Fruit fly (Drosophila melanogaster): ENCODE data around the gene CG5026.

Gene CG5026

DNA sequence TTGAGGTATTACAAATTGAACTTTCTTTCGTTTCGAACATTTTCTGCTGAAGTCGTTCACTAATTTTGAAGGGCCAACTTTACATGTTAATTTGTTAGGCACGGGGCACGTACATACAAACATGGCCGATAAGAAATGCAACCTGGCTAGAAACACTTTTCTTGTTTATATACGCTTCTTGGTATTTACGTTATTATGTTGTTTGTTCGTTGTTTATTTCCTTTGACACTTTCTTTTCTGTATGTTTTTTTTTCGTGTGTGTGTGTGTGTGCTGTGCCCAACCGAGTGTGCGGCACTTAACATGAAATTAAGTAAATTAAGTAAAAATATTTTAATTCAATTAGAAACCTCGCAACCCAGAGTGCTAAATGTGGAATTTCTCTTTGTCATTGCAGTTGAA is 42.6 kb upstream of the CG5026 start (continued):
- TF ChIP-seq CG7556 (GFP tag; optimal IDR thresholded peaks at IDR 0.05) (peak; percentile 10), hbn (GFP tag; IDR thresholded peaks at IDR 0.05; ENCODE audit: partially characterized antibody) (no peak), lab (GFP tag; optimal IDR thresholded peaks at IDR 0.05) (peak; percentile 39), Myb (GFP tag; optimal IDR thresholded peaks at IDR 0.05) (no peak), dmrt99B (tag; optimal IDR thresholded peaks at IDR 0.05) (peak; percentile 12), CG11398 (GFP tag; optimal IDR thresholded peaks at IDR 0.05) (peak; percentile 14), bigmax (GFP tag; optimal IDR thresholded peaks at IDR 0.05) (no peak), Doc2 (GFP tag; IDR thresholded peaks at IDR 0.05) (no peak), CG30403 (GFP tag; optimal IDR thresholded peaks at IDR 0.05) (no peak), Side (GFP tag; optimal IDR thresholded peaks at IDR 0.05) (no peak), hb (GFP tag; IDR thresholded peaks at IDR 0.05; ENCODE audit: partially characterized antibody) (no peak), CG1233 (GFP tag; optimal IDR thresholded peaks at IDR 0.05) (peak; percentile 25), Vsx1 (GFP tag; optimal IDR thresholded peaks at IDR 0.05) (peak; percentile 3), Mes4 (GFP tag; optimal IDR thresholded peaks at IDR 0.05) (peak; percentile 35), ham (GFP tag; IDR thresholded peaks at IDR 0.05) (no peak), eyg (GFP tag; optimal IDR thresholded peaks at IDR 0.05) (no peak), Nf-YB (GFP tag; optimal IDR thresholded peaks at IDR 0.05) (peak; percentile 2), CG15601 (tag; optimal IDR thresholded peaks at IDR 0.05) (peak; percentile 88), CG7987 (GFP tag; optimal IDR thresholded peaks at IDR 0.05) (no peak), CG18476 (GFP tag; optimal IDR thresholded peaks at IDR 0.05) (no peak), CG10274 (GFP tag; optimal IDR thresholded peaks at IDR 0.05) (no peak), salm (tag; optimal IDR thresholded peaks at IDR 0.05) (no peak), onecut (GFP tag; IDR thresholded peaks at IDR 0.05) (no peak; the same call in 1 of the 2 replicates), exex (tag; optimal IDR thresholded peaks at IDR 0.05) (no peak), ap (GFP tag; IDR thresholded peaks at IDR 0.05) (no peak), CG32772 (GFP tag; IDR thresholded peaks at IDR 0.05) (no peak), sima (GFP tag; optimal IDR thresholded peaks at IDR 0.05) (no peak), inv (GFP tag; IDR thresholded peaks at IDR 0.05; ENCODE audit: partially characterized antibody) (no peak), CG3407 (GFP tag; optimal IDR thresholded peaks at IDR 0.05) (peak; percentile 73), gsb-n (tag; optimal IDR thresholded peaks at IDR 0.05) (peak; percentile 66), maf-S (GFP tag; optimal IDR thresholded peaks at IDR 0.05) (no peak), tll (GFP tag; optimal IDR thresholded peaks at IDR 0.05) (no peak), CG14667 (GFP tag; IDR thresholded peaks at IDR 0.05) (no peak), en (GFP tag; optimal IDR thresholded peaks at IDR 0.05) (no peak), CG14860 (GFP tag; IDR thresholded peaks at IDR 0.05; ENCODE audit: partially characterized antibody) (no peak), NK7.1 (GFP tag; optimal IDR thresholded peaks at IDR 0.05) (no peak), Bdp1 (GFP tag; optimal IDR thresholded peaks at IDR 0.05) (no peak), CG31365 (tag; optimal IDR thresholded peaks at IDR 0.05) (peak; percentile 5), jigr1 (GFP tag; IDR thresholded peaks at IDR 0.05) (no peak), sr (GFP tag; IDR thresholded peaks at IDR 0.05) (no peak), ssp (GFP tag; IDR thresholded peaks at IDR 0.05) (no peak), CG8089 (GFP tag; optimal IDR thresholded peaks at IDR 0.05) (peak; percentile 3), CG34422 (GFP tag; IDR thresholded peaks at IDR 0.05) (no peak), CG8944 (GFP tag; optimal IDR thresholded peaks at IDR 0.05) (no peak), eve (GFP tag; optimal IDR thresholded peaks at IDR 0.05) (peak in 1 of 2 experiments; percentile 24), ato (GFP tag; IDR thresholded peaks at IDR 0.05; ENCODE audit: partially characterized antibody) (no peak), CG7963 (GFP tag; IDR thresholded peaks at IDR 0.05; ENCODE audit: partially characterized antibody) (no peak), fru (optimal IDR thresholded peaks at IDR 0.05) (no peak), ro (GFP tag; IDR thresholded peaks at IDR 0.05) (no peak), CG11723 (GFP tag; optimal IDR thresholded peaks at IDR 0.05) (peak; percentile 2), trem (tag; optimal IDR thresholded peaks at IDR 0.05) (no peak), vvl (GFP tag; IDR thresholded peaks at IDR 0.05) (0 out of 2 replicates have a peak, but pooled peaks have one; percentile 14)
